Worm (Caenorhabditis elegans): Measurements from ENCODE around the gene ZK1320.5.

- TF ChIP-seq ztf-11 (tag; optimal IDR thresholded peaks at IDR 0.05) (no peak), nhr-28 (tag; optimal IDR thresholded peaks at IDR 0.05) (no peak), fkh-10 (GFP tag; optimal IDR thresholded peaks at IDR 0.05) (no peak), ceh-82 (tag; optimal IDR thresholded peaks at IDR 0.05) (no peak), nhr-11 (tag; optimal IDR thresholded peaks at IDR 0.05) (no peak), elt-1 (tag; optimal IDR thresholded peaks at IDR 0.05) (no peak)
Measured at ce11 chrII:9708835-9709299, 43.4 kb upstream of the ZK1320.5 start, which contains the start of gene glt-5.

All from whole organism, L3 larva.